In the genomic region with DNA sequence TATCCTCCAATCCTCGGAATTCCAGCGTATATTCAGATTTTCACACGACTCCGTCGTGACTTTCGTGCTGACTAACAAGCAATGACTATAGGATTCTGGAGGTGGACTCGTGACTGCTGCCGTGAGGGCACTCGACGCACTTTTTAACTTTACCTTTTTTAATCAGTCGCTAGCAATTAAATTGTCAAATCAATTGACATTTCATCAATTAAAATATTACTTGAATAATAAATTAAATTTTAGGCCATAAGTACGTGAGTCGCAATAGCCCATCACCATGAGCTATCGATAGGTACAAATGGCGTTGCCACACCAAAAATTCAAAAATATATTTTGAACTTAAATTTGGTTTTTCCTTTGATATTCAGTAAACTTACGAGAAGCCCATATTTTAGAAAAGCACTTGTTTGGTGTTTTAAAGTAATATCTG, we compare ENCODE assay signal across 5 fruit fly cellular contexts.
TF ChIP-seq lines count a peak whose summit lies in the region.

A gene (minus strand): TSS at position 87 of the 430 bp plus-strand sequence.

- no peak for TF ChIP-seq CTCF in whole organism, embryonic (GFP tag; optimal IDR thresholded peaks at IDR 0.05; lab: Kevin White, UChicago)

TF ChIP-seq in whole organism, adult, 20 proteins besides CTCF, POLR2A, EP300 and RAD21 (continues in another document):
- TF ChIP-seq CG11617 (GFP tag; optimal IDR thresholded peaks at IDR 0.05; lab: Kevin White, UChicago) (peak; percentile 88), bab1 (GFP tag; optimal IDR thresholded peaks at IDR 0.05; lab: Kevin White, UChicago) (peak; percentile 82), CG7045 (GFP tag; optimal IDR thresholded peaks at IDR 0.05; lab: Kevin White, UChicago) (peak; percentile 72), Mnt (GFP tag; optimal IDR thresholded peaks at IDR 0.05; lab: Kevin White, UChicago) (peak; percentile 94), ovo (GFP tag; optimal IDR thresholded peaks at IDR 0.05; lab: Kevin White, UChicago) (peak; percentile 75), Clk (GFP tag; optimal IDR thresholded peaks at IDR 0.05; lab: Kevin White, UChicago) (peak; percentile 84), cic (GFP tag; optimal IDR thresholded peaks at IDR 0.05; lab: Kevin White, UChicago) (peak; percentile 30), Crg-1 (GFP tag; optimal IDR thresholded peaks at IDR 0.05; lab: Kevin White, UChicago) (peak; percentile 93), CG33017 (tag; optimal IDR thresholded peaks at IDR 0.05; lab: Kevin White, UChicago) (peak; percentile 89), CG7101 (tag; optimal IDR thresholded peaks at IDR 0.05; lab: Kevin White, UChicago) (peak; percentile 94), CG1620 (GFP tag; optimal IDR thresholded peaks at IDR 0.05; lab: Kevin White, UChicago) (peak; percentile 94), cnc (optimal IDR thresholded peaks at IDR 0.05; lab: Kevin White, UChicago) (no peak), kay (GFP tag; lab: Kevin White, UChicago; ENCODE audit: borderline replicate concordance) (no peak), Hr96 (GFP tag; optimal IDR thresholded peaks at IDR 0.05; lab: Kevin White, UChicago) (no peak), CG14711 (tag; optimal IDR thresholded peaks at IDR 0.05; lab: Kevin White, UChicago) (peak; percentile 71), toe (GFP tag; optimal IDR thresholded peaks at IDR 0.05; lab: Kevin White, UChicago) (peak; percentile 91), pad (GFP tag; optimal IDR thresholded peaks at IDR 0.05; lab: Kevin White, UChicago) (peak; percentile 63)

TF ChIP-seq in whole organism, embryonic, 481 proteins besides CTCF, POLR2A, EP300 and RAD21 (continues in another document):
- TF ChIP-seq H2.0 (GFP tag; IDR thresholded peaks at IDR 0.05; lab: Robert Waterston, UW) (peak; percentile 92), CG3407 (GFP tag; optimal IDR thresholded peaks at IDR 0.05; lab: Kevin White, UChicago) (peak; percentile 89), Myb (GFP tag; optimal IDR thresholded peaks at IDR 0.05; lab: Kevin White, UChicago) (peak; percentile 84), CG15601 (tag; optimal IDR thresholded peaks at IDR 0.05; lab: Kevin White, UChicago) (peak; percentile 73), CG2199 (GFP tag; IDR thresholded peaks at IDR 0.05; lab: Robert Waterston, UW) (no peak), CG11093 (GFP tag; IDR thresholded peaks at IDR 0.05; lab: Robert Waterston, UW) (peak; percentile 78; the same call in 2 of the 3 replicates), schlank (tag; optimal IDR thresholded peaks at IDR 0.05; lab: Kevin White, UChicago) (peak; percentile 72), rib (GFP tag; IDR thresholded peaks at IDR 0.05; lab: Robert Waterston, UW) (peak; percentile 81), HLH3B (GFP tag; IDR thresholded peaks at IDR 0.05; lab: Robert Waterston, UW) (peak; percentile 94), Bteb2 (GFP tag; optimal IDR thresholded peaks at IDR 0.05; lab: Kevin White, UChicago) (peak; percentile 94), CG18011 (GFP tag; optimal IDR thresholded peaks at IDR 0.05; lab: Kevin White, UChicago) (peak; percentile 90), knrl (GFP tag; IDR thresholded peaks at IDR 0.05; lab: Robert Waterston, UW; ENCODE audit: partially characterized antibody) (peak; percentile 100), cad (GFP tag; optimal IDR thresholded peaks at IDR 0.05; lab: Kevin White, UChicago) (no peak), crc (GFP tag; optimal IDR thresholded peaks at IDR 0.05; lab: Kevin White, UChicago) (peak; percentile 79), chinmo (GFP tag; IDR thresholded peaks at IDR 0.05; lab: Robert Waterston, UW; ENCODE audit: partially characterized antibody) (peak; percentile 94), CG11560 (tag; IDR thresholded peaks at IDR 0.05; lab: Robert Waterston, UW) (peak; percentile 71; the same call in 2 of the 3 replicates)

TF ChIP-seq in whole organism, prepupa, 60 proteins besides CTCF, POLR2A, EP300 and RAD21 (continues in another document):
- TF ChIP-seq Met (GFP tag; optimal IDR thresholded peaks at IDR 0.05; lab: Kevin White, UChicago) (peak; percentile 87), CG31627 (GFP tag; optimal IDR thresholded peaks at IDR 0.05; lab: Kevin White, UChicago) (peak; percentile 96), CG3919 (GFP tag; optimal IDR thresholded peaks at IDR 0.05; lab: Kevin White, UChicago) (peak; percentile 78), vri (GFP tag; optimal IDR thresholded peaks at IDR 0.05; lab: Kevin White, UChicago) (peak; percentile 93), CG10631 (GFP tag; optimal IDR thresholded peaks at IDR 0.05; lab: Kevin White, UChicago) (peak; percentile 92), CG6792 (GFP tag; optimal IDR thresholded peaks at IDR 0.05; lab: Kevin White, UChicago) (peak; percentile 92), dsx (GFP tag; optimal IDR thresholded peaks at IDR 0.05; lab: Kevin White, UChicago; ENCODE audit: poor library complexity, severe bottlenecking) (peak; percentile 48), CG6276 (GFP tag; optimal IDR thresholded peaks at IDR 0.05; lab: Kevin White, UChicago) (no peak), Blimp-1 (GFP tag; optimal IDR thresholded peaks at IDR 0.05; lab: Kevin White, UChicago) (peak; percentile 26), Sox14 (GFP tag; optimal IDR thresholded peaks at IDR 0.05; lab: Kevin White, UChicago) (peak; percentile 91), CG11762 (GFP tag; optimal IDR thresholded peaks at IDR 0.05; lab: Kevin White, UChicago; ENCODE audit: insufficient read depth) (peak; percentile 35), esn (GFP tag; optimal IDR thresholded peaks at IDR 0.05; lab: Kevin White, UChicago) (peak; percentile 97), Eip78C (GFP tag; lab: Kevin White, UChicago) (peak; percentile 89), Sox15 (GFP tag; optimal IDR thresholded peaks at IDR 0.05; lab: Kevin White, UChicago) (peak; percentile 85), Hr4 (GFP tag; optimal IDR thresholded peaks at IDR 0.05; lab: Kevin White, UChicago) (peak; percentile 85), Eip75B (GFP tag; optimal IDR thresholded peaks at IDR 0.05; lab: Kevin White, UChicago) (peak; percentile 86), topi (GFP tag; optimal IDR thresholded peaks at IDR 0.05; lab: Kevin White, UChicago) (peak; percentile 85), CG6808 (GFP tag; optimal IDR thresholded peaks at IDR 0.05; lab: Kevin White, UChicago) (peak; percentile 52)

TF ChIP-seq in whole organism, pupa, 21 proteins besides CTCF, POLR2A, EP300 and RAD21 (continues in another document):
- TF ChIP-seq CG32121 (GFP tag; IDR thresholded peaks at IDR 0.05; lab: Robert Waterston, UW) (peak; percentile 83), CG13204 (GFP tag; optimal IDR thresholded peaks at IDR 0.05; lab: Kevin White, UChicago) (no peak), fd96Ca (GFP tag; IDR thresholded peaks at IDR 0.05; lab: Robert Waterston, UW) (peak; percentile 91), CG12605 (GFP tag; IDR thresholded peaks at IDR 0.05; lab: Robert Waterston, UW) (peak; percentile 49), Snoo (tag; optimal IDR thresholded peaks at IDR 0.05; lab: Kevin White, UChicago) (peak; percentile 72), CG15710 (tag; optimal IDR thresholded peaks at IDR 0.05; lab: Kevin White, UChicago) (peak; percentile 91), EcR (GFP tag; optimal IDR thresholded peaks at IDR 0.05; lab: Kevin White, UChicago) (no peak), Pif1A (GFP tag; optimal IDR thresholded peaks at IDR 0.05; lab: Kevin White, UChicago) (no peak), CG14655 (GFP tag; optimal IDR thresholded peaks at IDR 0.05; lab: Kevin White, UChicago) (peak; percentile 68), D1 (tag; optimal IDR thresholded peaks at IDR 0.05; lab: Kevin White, UChicago) (no peak), CG17806 (tag; optimal IDR thresholded peaks at IDR 0.05; lab: Kevin White, UChicago) (peak; percentile 68), CG34367 (tag; optimal IDR thresholded peaks at IDR 0.05; lab: Kevin White, UChicago) (peak; percentile 74), CG10348 (GFP tag; IDR thresholded peaks at IDR 0.05; lab: Robert Waterston, UW) (peak; percentile 99), CG4496 (GFP tag; IDR thresholded peaks at IDR 0.05; lab: Robert Waterston, UW) (peak; percentile 84), CG8159 (tag; optimal IDR thresholded peaks at IDR 0.05; lab: Kevin White, UChicago) (peak; percentile 74), Pif1B (GFP tag; optimal IDR thresholded peaks at IDR 0.05; lab: Kevin White, UChicago) (peak; percentile 49), Ets98B (GFP tag; IDR thresholded peaks at IDR 0.05; lab: Robert Waterston, UW) (peak; percentile 78), CG8301 (tag; optimal IDR thresholded peaks at IDR 0.05; lab: Kevin White, UChicago) (peak; percentile 53), rn (GFP tag; IDR thresholded peaks at IDR 0.05; lab: Robert Waterston, UW) (peak; percentile 77), gl (tag; optimal IDR thresholded peaks at IDR 0.05; lab: Kevin White, UChicago) (peak; percentile 15)

TF ChIP-seq in whole organism, wandering third instar larva, 38 proteins besides CTCF, POLR2A, EP300 and RAD21 (continues in another document):
- TF ChIP-seq Dfd (GFP tag; optimal IDR thresholded peaks at IDR 0.05; lab: Kevin White, UChicago) (no peak), jim (GFP tag; optimal IDR thresholded peaks at IDR 0.05; lab: Kevin White, UChicago) (peak; percentile 27), Hr78 (GFP tag; optimal IDR thresholded peaks at IDR 0.05; lab: Kevin White, UChicago) (no peak), sage (GFP tag; optimal IDR thresholded peaks at IDR 0.05; lab: Kevin White, UChicago) (peak; percentile 57), sv (GFP tag; optimal IDR thresholded peaks at IDR 0.05; lab: Kevin White, UChicago) (peak; percentile 89), foxo (GFP tag; optimal IDR thresholded peaks at IDR 0.05; lab: Kevin White, UChicago) (peak; percentile 85 to 98), psq (GFP tag; optimal IDR thresholded peaks at IDR 0.05; lab: Kevin White, UChicago) (peak; percentile 88), CrebA (GFP tag; optimal IDR thresholded peaks at IDR 0.05; lab: Kevin White, UChicago; ENCODE audit: borderline replicate concordance) (no peak), fru (GFP tag; optimal IDR thresholded peaks at IDR 0.05; lab: Kevin White, UChicago) (peak; percentile 92), CG32264 (GFP tag; optimal IDR thresholded peaks at IDR 0.05; lab: Kevin White, UChicago) (peak; percentile 65), woc (GFP tag; optimal IDR thresholded peaks at IDR 0.05; lab: Kevin White, UChicago) (peak; percentile 88), HLH106 (tag; optimal IDR thresholded peaks at IDR 0.05; lab: Kevin White, UChicago) (peak; percentile 84), Jra (GFP tag; optimal IDR thresholded peaks at IDR 0.05; lab: Kevin White, UChicago) (peak; percentile 97), Hr83 (GFP tag; optimal IDR thresholded peaks at IDR 0.05; lab: Kevin White, UChicago; ENCODE audit: poor library complexity, severe bottlenecking) (peak; percentile 37), h (GFP tag; optimal IDR thresholded peaks at IDR 0.05; lab: Kevin White, UChicago) (peak; percentile 90), N (GFP tag; optimal IDR thresholded peaks at IDR 0.05; lab: Kevin White, UChicago) (no peak), Hnf4 (GFP tag; optimal IDR thresholded peaks at IDR 0.05; lab: Kevin White, UChicago) (peak; percentile 98), dl (GFP tag; optimal IDR thresholded peaks at IDR 0.05; lab: Kevin White, UChicago; ENCODE audit: insufficient read depth in 1 of 2, partially characterized antibody in 2 of 2) (no peak), usp (GFP tag; optimal IDR thresholded peaks at IDR 0.05; lab: Kevin White, UChicago) (no peak), rgr (GFP tag; optimal IDR thresholded peaks at IDR 0.05; lab: Kevin White, UChicago) (peak; percentile 98), OdsH (GFP tag; optimal IDR thresholded peaks at IDR 0.05; lab: Kevin White, UChicago) (peak; percentile 90)
